Worm (Caenorhabditis elegans) whole organism, late embryonic: ENCODE results near the gene kvs-3.

Source experiments
- F13H6.1 ChIP-seq: sonication (generic microtip); optimal IDR thresholded peaks from 2 replicates; lab custom pipeline; 2016; ENCODE audit warnings: missing genetic modification characterization, missing compliant biosample characterization
- ahr-1 ChIP-seq: sonication (generic microtip); optimal IDR thresholded peaks from 2 replicates; lab custom pipeline; 2016; ENCODE audit warnings: missing genetic modification characterization, missing compliant biosample characterization
- ama-1 ChIP-seq: fragments of 150-350 bp; optimal IDR thresholded peaks from 2 replicates; lab custom pipeline; 2014
- ceh-14 ChIP-seq: sonication (generic microtip); optimal IDR thresholded peaks from 2 replicates; lab custom pipeline; 2016; ENCODE audit warnings: missing genotype, missing genetic modification characterization, missing compliant biosample characterization
- ceh-18 ChIP-seq: sonication (generic microtip); optimal IDR thresholded peaks from 2 replicates; lab custom pipeline; 2016; ENCODE audit warnings: missing genetic modification characterization, missing compliant biosample characterization
- ceh-19 ChIP-seq: fragments of 200-800 bp; sonication (Bioruptor generic); optimal IDR thresholded peaks from 2 replicates; lab custom pipeline; 2018; ENCODE audit warnings: mild to moderate bottlenecking, missing genetic modification characterization, missing compliant biosample characterization
- ceh-2 ChIP-seq: sonication (generic microtip); optimal IDR thresholded peaks from 2 replicates; lab custom pipeline; 2016; ENCODE audit warnings: missing genotype, missing genetic modification characterization, missing compliant biosample characterization
- ceh-24 ChIP-seq: sonication (generic microtip); optimal IDR thresholded peaks from 2 replicates; lab custom pipeline; 2016; ENCODE audit warnings: mild to moderate bottlenecking, missing genetic modification characterization, missing compliant biosample characterization
- ceh-34 ChIP-seq: sonication (generic microtip); optimal IDR thresholded peaks from 2 replicates; lab custom pipeline; 2016; ENCODE audit warnings: mild to moderate bottlenecking, missing genetic modification characterization, missing compliant biosample characterization
- ceh-48 ChIP-seq: sonication (generic microtip); optimal IDR thresholded peaks from 2 replicates; lab custom pipeline; 2016; ENCODE audit warnings: missing genetic modification characterization, inconsistent platforms, missing compliant biosample characterization
- ceh-6 ChIP-seq: fragments of 200-800 bp; sonication (Bioruptor generic); optimal IDR thresholded peaks from 2 replicates; lab custom pipeline; 2018; ENCODE audit warnings: mild to moderate bottlenecking, missing genetic modification characterization, missing compliant biosample characterization
- che-1 ChIP-seq: sonication (generic microtip); optimal IDR thresholded peaks from 2 replicates; lab custom pipeline; 2016; ENCODE audit warnings: mild to moderate bottlenecking, missing genetic modification characterization, missing compliant biosample characterization
- ets-4 ChIP-seq: sonication (generic microtip); optimal IDR thresholded peaks from 2 replicates; lab custom pipeline; 2016; ENCODE audit warnings: missing genetic modification characterization, missing compliant biosample characterization
- gmeb-2 ChIP-seq: sonication (generic microtip); optimal IDR thresholded peaks from 2 replicates; lab custom pipeline; 2016; ENCODE audit warnings: missing genetic modification characterization, inconsistent platforms, missing compliant biosample characterization
- hlh-8 ChIP-seq: sonication (generic microtip); optimal IDR thresholded peaks from 2 replicates; lab custom pipeline; 2016; ENCODE audit warnings: missing genotype, missing genetic modification characterization, missing compliant biosample characterization
- lim-6 ChIP-seq: sonication (generic microtip); optimal IDR thresholded peaks from 2 replicates; lab custom pipeline; 2016; ENCODE audit warnings: missing genetic modification characterization, missing compliant biosample characterization
- nhr-232 ChIP-seq: sonication (generic microtip); optimal IDR thresholded peaks from 2 replicates; lab custom pipeline; 2016; ENCODE audit warnings: missing genetic modification characterization, missing compliant biosample characterization
- odd-2 ChIP-seq: sonication (generic microtip); optimal IDR thresholded peaks from 2 replicates; lab custom pipeline; 2017; ENCODE audit warnings: antibody characterized with exemption, mild to moderate bottlenecking, missing genetic modification characterization, missing compliant biosample characterization
- pag-3 ChIP-seq: sonication (generic microtip); optimal IDR thresholded peaks from 2 replicates; lab custom pipeline; 2016; ENCODE audit warnings: missing compliant biosample characterization, missing genetic modification characterization, borderline replicate concordance
- pat-9 ChIP-seq: fragments of 200-800 bp; sonication (Bioruptor generic); optimal IDR thresholded peaks from 2 replicates; lab custom pipeline; 2018; ENCODE audit warnings: mild to moderate bottlenecking, missing genetic modification characterization, moderate library complexity, missing compliant biosample characterization
- pax-1 ChIP-seq: fragments of 150-350 bp; optimal IDR thresholded peaks from 2 replicates; lab custom pipeline; 2014; ENCODE audit warnings: missing biosample characterization, missing genetic modification characterization
- pha-4 ChIP-seq: fragments of 150-350 bp; optimal IDR thresholded peaks from 2 replicates; lab custom pipeline; 2018; ENCODE audit warnings: missing biosample characterization, missing genetic modification reagents, missing genetic modification characterization
- pqm-1 ChIP-seq: sonication (generic microtip); optimal IDR thresholded peaks from 2 replicates; lab custom pipeline; 2016; ENCODE audit warnings: missing genetic modification characterization, missing compliant biosample characterization
- sdc-2 ChIP-seq: sonication (generic microtip); optimal IDR thresholded peaks from 2 replicates; lab custom pipeline; 2016; ENCODE audit warnings: missing genotype, missing genetic modification characterization, missing compliant biosample characterization
- sox-2 ChIP-seq: fragments of 200-800 bp; sonication (Bioruptor generic); IDR thresholded peaks from 2 replicates; pipeline ENCODE4 v1.3.6; 2022; ENCODE audit warnings: missing genetic modification reagents, missing genetic modification characterization, missing compliant biosample characterization
- sox-4 ChIP-seq: sonication (generic microtip); optimal IDR thresholded peaks from 2 replicates; lab custom pipeline; 2017; ENCODE audit warnings: mild to moderate bottlenecking, missing genetic modification characterization, inconsistent platforms, missing compliant biosample characterization
- syd-9 ChIP-seq: sonication (generic microtip); optimal IDR thresholded peaks from 2 replicates; lab custom pipeline; 2016; ENCODE audit warnings: mild to moderate bottlenecking, missing genetic modification characterization, moderate library complexity, missing compliant biosample characterization
- tbx-2 ChIP-seq: sonication (generic microtip); optimal IDR thresholded peaks from 2 replicates; lab custom pipeline; 2016; ENCODE audit warnings: missing genetic modification characterization, missing compliant biosample characterization
- tbx-7 ChIP-seq: sonication (generic microtip); optimal IDR thresholded peaks from 2 replicates; lab custom pipeline; 2016; ENCODE audit warnings: missing genotype, missing genetic modification characterization, missing compliant biosample characterization
- ttx-3 ChIP-seq: sonication (generic microtip); optimal IDR thresholded peaks from 2 replicates; lab custom pipeline; 2016; ENCODE audit warnings: missing genetic modification reagents, missing genetic modification characterization, missing compliant biosample characterization
- unc-3 ChIP-seq, 2 experiments: fragments of 200-800 bp in 1 of 2; sonication (Bioruptor generic) in 1 of 2; sonication (generic microtip) in 1 of 2; conservative IDR thresholded peaks in 1 of 2; optimal IDR thresholded peaks in 1 of 2; 2 replicates each; pipeline versions ENCODE4 v1.3.6 to Lab custom; 2016 to 2022; ENCODE audit warnings: missing compliant biosample characterization in 2 of 2, missing genetic modification characterization in 2 of 2, missing genetic modification reagents in 1 of 2
- unc-42 ChIP-seq: sonication (generic microtip); optimal IDR thresholded peaks from 2 replicates; lab custom pipeline; 2016; ENCODE audit warnings: missing genotype, missing genetic modification characterization, missing compliant biosample characterization
- unc-55 ChIP-seq: sonication (generic microtip); optimal IDR thresholded peaks from 2 replicates; lab custom pipeline; 2017; ENCODE audit warnings: missing biosample characterization, missing genetic modification reagents, missing genetic modification characterization
- unc-86 ChIP-seq: sonication (generic microtip); optimal IDR thresholded peaks from 2 replicates; lab custom pipeline; 2016; ENCODE audit warnings: missing genetic modification characterization, missing compliant biosample characterization
- zip-5 ChIP-seq: sonication (generic microtip); optimal IDR thresholded peaks from 2 replicates; lab custom pipeline; 2016; ENCODE audit warnings: missing genetic modification characterization, missing compliant biosample characterization

Gene kvs-3

ce11 chrV:9274127-9275042 lies 43.7 kb upstream of the kvs-3 start:
- TF ChIP-seq nhr-232 (tag; lab: Kevin White, UChicago) = no peak
- TF ChIP-seq unc-55 (GFP tag; lab: Kevin White, UChicago) = peak; percentile 44
- peak; percentile 48 for TF ChIP-seq ceh-18 (tag; lab: Kevin White, UChicago)

ce11 chrV:9282110-9282509 lies 36.0 kb upstream of the kvs-3 start, which contains the start of gene hlh-10:
Gene hlh-10 (minus strand): TSS chrV:9282210.
- no peak for TF ChIP-seq unc-3 (GFP tag; conservative IDR thresholded peaks at IDR 0.05; lab: Robert Waterston, UW)
- no peak for TF ChIP-seq unc-3 (tag; optimal IDR thresholded peaks at IDR 0.05; lab: Kevin White, UChicago)
- no peak for TF ChIP-seq pat-9 (tag; lab: Kevin White, UChicago)
- TF ChIP-seq F13H6.1 (tag; lab: Kevin White, UChicago) = no peak
- TF ChIP-seq lim-6 (tag; lab: Kevin White, UChicago) = no peak
- no peak for TF ChIP-seq ceh-2
- no peak for TF ChIP-seq sdc-2 (tag; lab: Kevin White, UChicago)
- no peak for TF ChIP-seq che-1
- TF ChIP-seq ttx-3 (tag; lab: Kevin White, UChicago) = no peak
- TF ChIP-seq ceh-6 = no peak
- TF ChIP-seq unc-86 = no peak
- no peak for TF ChIP-seq unc-42
- no peak for TF ChIP-seq unc-55 (GFP tag; lab: Kevin White, UChicago)
- no peak for TF ChIP-seq pha-4
- TF ChIP-seq ceh-14 (tag; lab: Kevin White, UChicago) = no peak
- no peak for TF ChIP-seq tbx-7 (tag; lab: Kevin White, UChicago)
- TF ChIP-seq ceh-19 (GFP tag; lab: Kevin White, UChicago) = no peak
- TF ChIP-seq ceh-34 (tag; lab: Kevin White, UChicago) = no peak
- TF ChIP-seq pag-3 (tag; lab: Kevin White, UChicago) = no peak
- no peak for TF ChIP-seq nhr-232 (tag; lab: Kevin White, UChicago)
- TF ChIP-seq, all 69 proteins: peak for 0

- TF ChIP-seq hlh-8 (tag; lab: Kevin White, UChicago) (peak; percentile 74), gmeb-2 (no peak), tbx-2 (tag; lab: Kevin White, UChicago) (no peak)
Observed at ce11 chrV:9283452-9283851, 34.7 kb upstream of the kvs-3 start.

ce11 chrV:9287460-9287859 lies 30.7 kb upstream of the kvs-3 start, which contains the start of gene lron-2:
Gene lron-2 (minus strand): TSS chrV:9287560.
- TF ChIP-seq ceh-2 (no peak), syd-9 (tag; lab: Kevin White, UChicago) (no peak), ahr-1 (tag; lab: Kevin White, UChicago) (no peak), ama-1 (lab: Kevin White, UChicago) (no peak), lim-6 (tag; lab: Kevin White, UChicago) (no peak), ceh-48 (tag; lab: Kevin White, UChicago) (no peak), ets-4 (tag; lab: Kevin White, UChicago) (no peak), sox-2 (GFP tag; lab: Robert Waterston, UW) (no peak), F13H6.1 (tag; lab: Kevin White, UChicago) (no peak), pqm-1 (no peak), ceh-6 (no peak), nhr-232 (tag; lab: Kevin White, UChicago) (no peak), tbx-7 (tag; lab: Kevin White, UChicago) (no peak), odd-2 (no peak), sox-4 (tag; lab: Kevin White, UChicago) (no peak)

- TF ChIP-seq ceh-24 (tag; lab: Kevin White, UChicago) (no peak), lim-6 (tag; lab: Kevin White, UChicago) (no peak), pax-1 (tag; lab: Kevin White, UChicago) (no peak), zip-5 (tag; lab: Kevin White, UChicago) (no peak)
Observed at ce11 chrV:9291919-9292318, 26.2 kb upstream of the kvs-3 start, which contains the start of gene ZK682.7. Gene ZK682.7 (minus strand): TSS chrV:9292165.
